Worm (Caenorhabditis elegans): ENCODE data around the gene nhr-54.

Gene nhr-54

DNA sequence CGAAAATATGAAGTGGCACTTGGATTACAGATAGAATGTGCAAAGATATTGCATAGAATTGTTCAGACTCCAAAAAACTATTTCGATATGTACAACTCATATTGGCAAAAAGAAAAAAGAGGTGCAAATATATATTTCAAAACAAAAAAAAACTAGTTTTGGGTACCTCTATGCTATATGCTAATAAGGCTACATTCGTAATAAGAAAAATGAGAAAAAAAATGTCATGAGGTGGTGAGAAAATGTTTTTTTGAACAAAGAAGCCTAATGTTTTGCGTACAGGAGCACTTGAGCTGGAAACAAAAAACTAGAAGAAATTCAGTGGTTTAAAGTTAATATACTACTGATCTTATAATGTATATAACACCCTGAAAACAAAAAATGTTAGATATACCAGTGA is 44.9 kb downstream of the nhr-54 start, which contains the start of gene srh-142:
Gene srh-142, minus strand, starts transcription at position 101 of the 400 bp plus-strand sequence.
- no peak for TF ChIP-seq odd-2 (tag; optimal IDR thresholded peaks at IDR 0.05)
- TF ChIP-seq ceh-14 (tag; optimal IDR thresholded peaks at IDR 0.05): no peak
- no peak for TF ChIP-seq ceh-18 (tag; optimal IDR thresholded peaks at IDR 0.05)
- TF ChIP-seq pros-1 (tag; optimal IDR thresholded peaks at IDR 0.05): no peak
- no peak for TF ChIP-seq ceh-34 (tag; optimal IDR thresholded peaks at IDR 0.05)
- no peak for TF ChIP-seq sdc-2 (tag; optimal IDR thresholded peaks at IDR 0.05)
- TF ChIP-seq ceh-48 (tag; optimal IDR thresholded peaks at IDR 0.05): no peak
- TF ChIP-seq elt-4 (tag; optimal IDR thresholded peaks at IDR 0.05): no peak
- TF ChIP-seq zip-5 (tag; optimal IDR thresholded peaks at IDR 0.05): no peak
- TF ChIP-seq tbx-2 (tag; optimal IDR thresholded peaks at IDR 0.05): no peak
- no peak for TF ChIP-seq nhr-11 (tag; optimal IDR thresholded peaks at IDR 0.05)
- TF ChIP-seq pag-3 (tag; optimal IDR thresholded peaks at IDR 0.05; ENCODE audit: borderline replicate concordance): no peak
- TF ChIP-seq pax-1 (tag; optimal IDR thresholded peaks at IDR 0.05): no peak
- no peak for TF ChIP-seq gmeb-2 (tag; optimal IDR thresholded peaks at IDR 0.05)
- TF ChIP-seq ceh-2 (tag; optimal IDR thresholded peaks at IDR 0.05): no peak
- no peak for TF ChIP-seq sox-2 (GFP tag; IDR thresholded peaks at IDR 0.05)
- no peak for TF ChIP-seq K09A11.1 (tag; optimal IDR thresholded peaks at IDR 0.05; ENCODE audit: insufficient read depth)
- TF ChIP-seq pha-4 (tag; optimal IDR thresholded peaks at IDR 0.05): no peak
- TF ChIP-seq ceh-45 (GFP tag; IDR thresholded peaks at IDR 0.05): no peak

DNA sequence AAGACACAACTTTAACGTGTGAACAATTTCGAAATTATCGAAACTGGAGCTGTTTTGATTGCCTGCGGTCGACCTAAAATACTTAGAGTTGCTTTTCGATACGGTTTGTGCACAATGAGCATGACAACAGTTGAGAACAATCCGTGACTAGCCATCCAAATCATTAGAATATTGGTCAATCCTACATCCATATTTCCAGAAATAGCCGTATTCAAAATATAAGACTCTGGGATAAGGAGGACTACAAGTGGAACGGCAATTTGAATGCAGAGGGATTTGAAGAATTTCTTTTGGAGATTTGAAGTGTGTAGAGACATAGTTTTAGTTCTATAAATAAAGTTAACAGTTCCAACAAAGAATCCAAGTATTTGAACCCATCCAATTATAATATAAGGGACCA is 46.4 kb downstream of the nhr-54 start:
- no peak for TF ChIP-seq nhr-232 (tag; optimal IDR thresholded peaks at IDR 0.05)
- no peak for TF ChIP-seq sox-4 (tag; optimal IDR thresholded peaks at IDR 0.05)
- TF ChIP-seq mec-3 (tag; optimal IDR thresholded peaks at IDR 0.05; ENCODE audit: borderline replicate concordance): no peak
- TF ChIP-seq ets-4 (tag; optimal IDR thresholded peaks at IDR 0.05): no peak
- TF ChIP-seq npax-4 (tag; optimal IDR thresholded peaks at IDR 0.05): no peak
- TF ChIP-seq fkh-6 (tag; optimal IDR thresholded peaks at IDR 0.05): no peak

DNA sequence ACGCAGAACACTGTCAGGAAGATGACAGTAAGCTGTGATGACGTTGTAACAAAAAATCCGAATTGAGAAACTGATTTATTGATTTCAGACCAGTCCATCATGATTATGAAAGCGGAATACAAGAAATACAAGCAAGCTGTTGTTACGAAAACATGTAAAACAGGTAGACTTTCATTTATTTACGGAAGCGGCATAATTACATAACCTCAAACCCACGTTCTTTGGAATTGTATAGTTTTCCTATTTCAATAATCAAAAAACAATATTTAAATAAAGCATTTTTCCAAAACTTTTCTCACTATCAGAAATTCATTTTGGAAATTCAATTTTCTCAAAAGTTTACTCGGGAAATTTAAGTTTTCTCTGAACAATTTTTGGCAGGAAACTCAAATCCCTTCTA is 47.0 kb downstream of the nhr-54 start, which contains the start of gene str-15:
Gene str-15, minus strand, starts transcription at position 101 of the 400 bp plus-strand sequence.
- no peak for TF ChIP-seq hlh-15 (tag; optimal IDR thresholded peaks at IDR 0.05)
- no peak for TF ChIP-seq ceh-48 (tag; optimal IDR thresholded peaks at IDR 0.05)
- no peak for TF ChIP-seq hlh-8 (tag; optimal IDR thresholded peaks at IDR 0.05)
- no peak for TF ChIP-seq rnt-1 (tag; optimal IDR thresholded peaks at IDR 0.05)
- TF ChIP-seq unc-86 (tag; optimal IDR thresholded peaks at IDR 0.05): no peak
- no peak for TF ChIP-seq ceh-6 (GFP tag; optimal IDR thresholded peaks at IDR 0.05)
- TF ChIP-seq pqm-1 (tag; optimal IDR thresholded peaks at IDR 0.05): no peak
- TF ChIP-seq tbx-2 (tag; optimal IDR thresholded peaks at IDR 0.05): no peak
- TF ChIP-seq sox-2 (GFP tag; IDR thresholded peaks at IDR 0.05): no peak
- TF ChIP-seq zip-5 (tag; optimal IDR thresholded peaks at IDR 0.05): no peak
- TF ChIP-seq dve-1 (tag; optimal IDR thresholded peaks at IDR 0.05): no peak

DNA sequence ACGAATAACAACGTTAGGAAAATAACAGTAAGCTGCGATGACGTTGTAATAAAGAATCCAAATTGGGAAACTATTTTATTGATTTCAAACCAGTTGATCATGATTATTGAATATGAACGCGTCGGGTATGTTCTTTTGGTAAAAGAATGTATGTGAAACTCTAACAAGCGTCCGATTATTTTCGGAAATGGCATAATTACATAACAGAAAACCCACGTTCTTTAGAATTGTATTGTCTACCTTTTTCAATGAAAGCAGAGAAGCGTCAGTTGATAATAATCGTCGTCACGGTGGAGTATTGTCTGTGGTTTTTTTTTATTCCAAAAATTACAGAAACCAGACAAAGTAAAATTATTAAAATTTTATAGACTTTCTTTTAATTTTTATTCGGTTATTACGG is 50.7 kb downstream of the nhr-54 start, which contains the start of gene str-14:
Gene str-14, minus strand, starts transcription at position 101 of the 400 bp plus-strand sequence.
- TF ChIP-seq hlh-15 (tag; optimal IDR thresholded peaks at IDR 0.05) (no peak), elt-4 (tag; optimal IDR thresholded peaks at IDR 0.05) (no peak), ahr-1 (tag; optimal IDR thresholded peaks at IDR 0.05) (no peak), ttx-3 (tag; optimal IDR thresholded peaks at IDR 0.05) (no peak), rnt-1 (tag; optimal IDR thresholded peaks at IDR 0.05) (no peak), ceh-6 (GFP tag; optimal IDR thresholded peaks at IDR 0.05) (no peak), ceh-9 (tag; optimal IDR thresholded peaks at IDR 0.05) (no peak), unc-3 (GFP tag; conservative IDR thresholded peaks at IDR 0.05) (no peak), unc-3 (tag; optimal IDR thresholded peaks at IDR 0.05) (no peak), ceh-48 (tag; optimal IDR thresholded peaks at IDR 0.05) (no peak), mec-3 (tag; optimal IDR thresholded peaks at IDR 0.05; ENCODE audit: borderline replicate concordance) (no peak), ceh-34 (tag; optimal IDR thresholded peaks at IDR 0.05) (no peak), ceh-30 (tag; optimal IDR thresholded peaks at IDR 0.05) (no peak), hlh-30 (tag; optimal IDR thresholded peaks at IDR 0.05; ENCODE audit: insufficient read depth) (no peak), fkh-6 (tag; optimal IDR thresholded peaks at IDR 0.05) (no peak), pha-4 (tag; optimal IDR thresholded peaks at IDR 0.05) (no peak), che-1 (tag; optimal IDR thresholded peaks at IDR 0.05) (no peak), sdc-2 (tag; optimal IDR thresholded peaks at IDR 0.05) (no peak)

All from whole organism, late embryonic.